Fruit fly (Drosophila melanogaster): Measurements from ENCODE around the gene CG1764.

CG1764 gene

DNA sequence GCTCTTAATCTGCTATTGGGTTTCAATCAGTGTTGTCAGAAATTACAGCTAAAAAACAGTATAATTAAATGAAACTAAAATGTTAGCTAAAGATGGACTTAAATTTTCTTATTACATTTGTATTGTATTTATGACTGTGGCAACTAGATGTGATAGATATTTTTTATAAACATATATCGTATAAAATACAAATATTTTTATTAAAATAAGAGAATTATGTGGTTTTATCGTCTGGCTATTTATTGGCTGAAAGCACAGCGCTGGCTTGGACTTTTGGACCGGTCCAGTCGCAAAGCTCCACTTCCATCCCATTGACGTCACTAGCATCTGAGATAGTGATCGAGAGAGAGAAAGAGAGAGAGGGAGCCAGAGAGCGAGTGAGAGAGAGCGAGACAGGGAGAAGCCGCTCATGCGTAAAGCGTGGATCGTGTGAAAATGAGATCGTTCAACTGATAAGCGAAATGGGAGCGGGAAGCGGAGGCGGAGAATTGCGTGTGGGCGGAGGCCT lies 17.2 kb upstream of the CG1764 start (continued):
- peak; percentile 96 for TF ChIP-seq CG6276 (GFP tag; optimal IDR thresholded peaks at IDR 0.05)
- peak; percentile 81 for TF ChIP-seq CG15336 (GFP tag; IDR thresholded peaks at IDR 0.05)
- peak; percentile 49 for TF ChIP-seq Sox14 (GFP tag; optimal IDR thresholded peaks at IDR 0.05)
- peak; percentile 65 for TF ChIP-seq Eip93F (GFP tag; optimal IDR thresholded peaks at IDR 0.05)
- TF ChIP-seq CG7368 (GFP tag; optimal IDR thresholded peaks at IDR 0.05), result peak; percentile 76
- peak; percentile 72 for TF ChIP-seq eg (GFP tag; IDR thresholded peaks at IDR 0.05)
- peak; percentile 45 for TF ChIP-seq pdm3 (GFP tag; optimal IDR thresholded peaks at IDR 0.05)
- TF ChIP-seq Sox102F (GFP tag; optimal IDR thresholded peaks at IDR 0.05), result peak; percentile 65
- peak; percentile 81 for TF ChIP-seq net (GFP tag; optimal IDR thresholded peaks at IDR 0.05)

DNA sequence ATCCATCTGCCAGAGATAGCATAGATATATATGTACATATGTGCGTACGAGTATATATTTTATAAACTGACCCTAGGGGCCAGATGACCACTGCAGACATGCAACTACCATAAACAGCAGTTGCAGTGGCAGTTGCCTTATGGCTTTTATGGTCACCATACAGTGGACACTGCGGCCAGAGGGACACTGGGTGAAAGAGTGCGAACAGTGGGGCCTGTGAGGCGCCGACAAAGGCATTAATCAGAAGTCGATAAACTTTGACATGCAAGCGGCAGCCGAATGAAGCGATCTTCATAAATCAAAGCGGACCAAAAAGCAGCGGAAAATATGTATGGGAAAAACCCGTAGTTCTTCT lies 13.2 kb upstream of the CG1764 start:
- peak; percentile 15; the same call in 1 of the 3 replicates for TF ChIP-seq CG8119 (GFP tag; IDR thresholded peaks at IDR 0.05)
- no peak for TF ChIP-seq Blimp-1 (GFP tag; optimal IDR thresholded peaks at IDR 0.05)
- TF ChIP-seq ss (GFP tag; optimal IDR thresholded peaks at IDR 0.05), result peak in 1 of 2 experiments; percentile 68
- no peak for TF ChIP-seq salr (GFP tag; optimal IDR thresholded peaks at IDR 0.05)
- TF ChIP-seq OdsH (GFP tag; optimal IDR thresholded peaks at IDR 0.05), result no peak
- peak; percentile 28 for TF ChIP-seq CG32006 (GFP tag; optimal IDR thresholded peaks at IDR 0.05)
- TF ChIP-seq svp (GFP tag), result peak; percentile 51
- no peak for TF ChIP-seq Hr38 (GFP tag; optimal IDR thresholded peaks at IDR 0.05)

DNA sequence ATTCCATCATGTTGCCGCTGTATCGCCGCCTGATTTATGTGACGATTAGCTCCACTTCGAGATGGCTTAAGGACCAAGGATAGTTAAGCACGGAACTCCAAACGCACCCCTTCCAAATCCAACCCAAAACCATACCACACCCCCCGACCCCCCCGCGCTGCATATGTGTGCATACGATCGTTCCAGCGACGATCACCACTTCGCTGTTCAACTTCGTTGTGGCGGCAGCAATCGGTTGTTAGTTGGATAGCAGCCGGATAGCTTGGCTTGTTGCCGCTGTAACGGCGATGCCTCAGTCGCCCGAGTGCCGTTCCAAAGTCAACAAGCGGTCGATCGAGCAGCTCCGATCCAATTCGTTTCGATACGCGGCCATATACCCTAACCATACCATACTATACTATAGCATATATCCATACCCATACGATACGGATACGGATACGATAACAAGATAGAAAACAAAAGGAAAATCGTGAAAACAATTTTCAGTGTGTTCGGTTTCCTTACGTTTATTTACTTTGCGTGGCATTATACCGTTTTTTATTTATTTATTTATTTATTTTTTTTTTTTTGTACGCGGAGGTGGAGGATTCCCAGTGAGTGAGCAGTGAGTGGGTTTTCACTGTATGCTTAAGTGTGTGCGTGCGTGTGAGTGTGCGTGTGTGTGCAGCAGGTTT lies 12.7 kb upstream of the CG1764 start:
- TF ChIP-seq CG7368 (GFP tag; optimal IDR thresholded peaks at IDR 0.05), result no peak
- no peak for TF ChIP-seq Blimp-1 (GFP tag; optimal IDR thresholded peaks at IDR 0.05)
- TF ChIP-seq spab (GFP tag; optimal IDR thresholded peaks at IDR 0.05), result no peak
- no peak for TF ChIP-seq fd59A (GFP tag; optimal IDR thresholded peaks at IDR 0.05)
- no peak for TF ChIP-seq achi (GFP tag; optimal IDR thresholded peaks at IDR 0.05)
- TF ChIP-seq Hr4 (GFP tag; optimal IDR thresholded peaks at IDR 0.05), result peak; percentile 10
- TF ChIP-seq cyc (GFP tag; optimal IDR thresholded peaks at IDR 0.05), result no peak
- TF ChIP-seq OdsH (GFP tag; optimal IDR thresholded peaks at IDR 0.05), result no peak
- peak; percentile 10 for TF ChIP-seq Lpt (GFP tag; optimal IDR thresholded peaks at IDR 0.05)
- no peak for TF ChIP-seq CG34406 (GFP tag; optimal IDR thresholded peaks at IDR 0.05)
- TF ChIP-seq CG32006 (GFP tag; optimal IDR thresholded peaks at IDR 0.05), result peak; percentile 12
- peak; percentile 35 for TF ChIP-seq fkh (GFP tag; optimal IDR thresholded peaks at IDR 0.05)
- peak; percentile 80 for TF ChIP-seq Eip78C (GFP tag)
- no peak for TF ChIP-seq CG4318 (GFP tag; optimal IDR thresholded peaks at IDR 0.05)
- TF ChIP-seq Hr38 (GFP tag; optimal IDR thresholded peaks at IDR 0.05), result no peak
- TF ChIP-seq pdm3 (GFP tag; optimal IDR thresholded peaks at IDR 0.05), result no peak
- TF ChIP-seq CG11294 (GFP tag; IDR thresholded peaks at IDR 0.05), result no peak
- TF ChIP-seq CG8119 (GFP tag; IDR thresholded peaks at IDR 0.05), result 0 out of 3 replicates have a peak, but pooled peaks have one; percentile 12
- no peak for TF ChIP-seq CG3032 (tag; optimal IDR thresholded peaks at IDR 0.05)
- TF ChIP-seq CG6792 (GFP tag; optimal IDR thresholded peaks at IDR 0.05), result no peak
- no peak for TF ChIP-seq dac (GFP tag; optimal IDR thresholded peaks at IDR 0.05)
- no peak for TF ChIP-seq CG9139 (GFP tag; optimal IDR thresholded peaks at IDR 0.05)
- no peak for TF ChIP-seq acj6 (GFP tag; optimal IDR thresholded peaks at IDR 0.05)
- TF ChIP-seq eg (GFP tag; IDR thresholded peaks at IDR 0.05), result 0 out of 3 replicates have a peak, but pooled peaks have one; percentile 18
- no peak for TF ChIP-seq CG11762 (GFP tag; optimal IDR thresholded peaks at IDR 0.05; ENCODE audit: insufficient read depth)
- no peak for TF ChIP-seq CG6854 (GFP tag; optimal IDR thresholded peaks at IDR 0.05)

DNA sequence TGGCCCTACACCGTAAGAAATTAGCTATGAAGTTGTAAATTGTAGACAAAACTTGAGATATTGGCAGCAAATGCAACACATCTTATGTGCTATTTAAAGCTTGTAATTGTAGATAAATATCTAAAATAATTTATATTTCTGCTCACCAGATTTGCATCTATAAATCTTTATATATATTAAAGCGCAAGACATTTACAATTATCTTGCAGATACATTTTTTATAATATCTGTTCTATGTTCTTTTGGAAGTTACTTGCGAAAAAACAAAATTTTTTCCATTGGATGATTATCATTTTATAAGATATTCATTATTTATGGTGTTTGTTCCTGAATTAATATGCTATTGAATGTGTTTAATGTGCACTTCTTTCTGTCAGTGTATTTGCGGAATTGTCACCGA lies 12.1 kb upstream of the CG1764 start:
- TF ChIP-seq fd85E (GFP tag; optimal IDR thresholded peaks at IDR 0.05) (no peak), pdm3 (GFP tag; optimal IDR thresholded peaks at IDR 0.05) (no peak), CG31627 (GFP tag; optimal IDR thresholded peaks at IDR 0.05) (peak; percentile 7), CG7368 (GFP tag; optimal IDR thresholded peaks at IDR 0.05) (no peak), Hr38 (GFP tag; optimal IDR thresholded peaks at IDR 0.05) (no peak), dac (GFP tag; optimal IDR thresholded peaks at IDR 0.05) (no peak), cyc (GFP tag; optimal IDR thresholded peaks at IDR 0.05) (no peak), Lpt (GFP tag; optimal IDR thresholded peaks at IDR 0.05) (no peak), Sox15 (GFP tag; optimal IDR thresholded peaks at IDR 0.05) (no peak), CG6854 (GFP tag; optimal IDR thresholded peaks at IDR 0.05) (no peak), CG6792 (GFP tag; optimal IDR thresholded peaks at IDR 0.05) (peak; percentile 39), CG9139 (GFP tag; optimal IDR thresholded peaks at IDR 0.05) (no peak), CG8319 (GFP tag; optimal IDR thresholded peaks at IDR 0.05) (no peak), Eip75B (GFP tag; optimal IDR thresholded peaks at IDR 0.05) (peak; percentile 16), CG11762 (GFP tag; optimal IDR thresholded peaks at IDR 0.05; ENCODE audit: insufficient read depth) (no peak), Smox (GFP tag; optimal IDR thresholded peaks at IDR 0.05) (peak; percentile 15), lz (GFP tag; optimal IDR thresholded peaks at IDR 0.05) (peak; percentile 11), Ets96B (tag; optimal IDR thresholded peaks at IDR 0.05) (peak; percentile 28), CG34406 (GFP tag; optimal IDR thresholded peaks at IDR 0.05) (peak; percentile 28), OdsH (GFP tag; optimal IDR thresholded peaks at IDR 0.05) (peak; percentile 39), achi (GFP tag; optimal IDR thresholded peaks at IDR 0.05) (peak; percentile 42), fkh (GFP tag; optimal IDR thresholded peaks at IDR 0.05) (no peak), Eip78C (GFP tag) (peak; percentile 86)
